Fruit fly (Drosophila melanogaster) Kc167 (cell line): ENCODE measurements around the gene CG32052.

Source experiments
- Myc ChIP-seq: fragments of >200 bp; optimal IDR thresholded peaks from 2 replicates; lab custom pipeline; 2017; ENCODE audit warnings: missing external identifiers
- Sin3A ChIP-seq: fragments of >200 bp; optimal IDR thresholded peaks from 2 replicates; lab custom pipeline; 2018; ENCODE audit warnings: missing external identifiers
- h ChIP-seq: fragments of >200 bp; optimal IDR thresholded peaks from 3 replicates; lab custom pipeline; 2018; ENCODE audit warnings: missing external identifiers
- insv ChIP-seq: fragments of >200 bp; optimal IDR thresholded peaks from 3 replicates; lab custom pipeline; 2018; ENCODE audit warnings: missing external identifiers
- psq ChIP-seq: fragments of >200 bp; optimal IDR thresholded peaks from 2 replicates; lab custom pipeline; 2017; ENCODE audit warnings: missing external identifiers
- ttk ChIP-seq: sonication (Bioruptor generic); optimal IDR thresholded peaks from 2 replicates; lab custom pipeline; 2017; ENCODE audit warnings: missing external identifiers

Gene CG32052

DNA sequence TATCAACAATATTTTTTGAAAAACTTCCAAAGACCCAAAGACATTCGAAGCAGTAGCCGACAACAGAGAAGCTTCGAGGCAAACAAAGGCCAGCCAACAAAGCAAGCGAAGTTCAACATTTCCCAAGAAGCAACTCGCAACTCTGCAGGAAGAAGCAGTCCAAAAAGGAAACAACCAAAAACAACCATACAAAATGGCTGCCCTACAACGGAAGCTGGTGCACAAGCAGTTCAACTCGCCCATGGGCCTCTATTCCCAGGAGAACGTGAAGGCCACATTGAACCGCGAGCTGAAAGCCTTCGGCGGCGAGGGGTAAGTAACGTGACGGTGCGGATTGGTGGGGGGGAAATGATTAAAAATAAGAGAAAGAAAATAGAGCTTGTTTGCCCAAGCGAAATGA, 33.4 kb downstream of the CG32052 start:
- TF ChIP-seq Myc (lab: Kevin White, UChicago): no peak
- no peak for TF ChIP-seq psq
- no peak for TF ChIP-seq Sin3A
- TF ChIP-seq insv (lab: Kevin White, UChicago): no peak
- TF ChIP-seq ttk (lab: Kevin White, UChicago): no peak
- TF ChIP-seq h (lab: Kevin White, UChicago): no peak

DNA sequence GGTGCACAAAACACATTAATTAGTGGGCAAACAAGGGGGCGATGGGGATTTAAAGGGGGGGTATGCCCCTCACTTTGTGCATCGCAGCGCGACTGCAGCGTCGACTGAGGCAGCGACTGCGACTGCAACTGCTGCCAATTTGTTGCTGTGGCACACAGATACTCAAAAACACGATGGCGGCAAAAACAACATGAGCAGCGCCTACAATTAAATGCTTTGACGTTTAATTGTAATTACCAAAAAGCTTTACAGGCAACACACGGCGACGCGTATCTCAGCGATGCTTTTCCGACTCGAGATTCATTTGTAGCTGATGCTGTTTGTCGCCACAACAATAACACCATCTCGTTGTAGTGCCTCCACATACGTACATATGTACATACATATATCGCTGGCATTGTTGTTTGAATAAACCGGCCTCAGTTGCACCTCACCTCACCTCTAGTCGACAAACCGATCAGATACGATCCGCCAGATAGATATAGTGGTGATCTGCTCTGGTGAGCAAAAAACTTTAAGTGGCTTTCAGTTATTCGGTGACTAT, 34.4 kb downstream of the CG32052 start:
- TF ChIP-seq Sin3A (no peak), h (lab: Kevin White, UChicago) (no peak), ttk (lab: Kevin White, UChicago) (no peak), psq (no peak), Myc (lab: Kevin White, UChicago) (no peak), insv (lab: Kevin White, UChicago) (no peak)

DNA sequence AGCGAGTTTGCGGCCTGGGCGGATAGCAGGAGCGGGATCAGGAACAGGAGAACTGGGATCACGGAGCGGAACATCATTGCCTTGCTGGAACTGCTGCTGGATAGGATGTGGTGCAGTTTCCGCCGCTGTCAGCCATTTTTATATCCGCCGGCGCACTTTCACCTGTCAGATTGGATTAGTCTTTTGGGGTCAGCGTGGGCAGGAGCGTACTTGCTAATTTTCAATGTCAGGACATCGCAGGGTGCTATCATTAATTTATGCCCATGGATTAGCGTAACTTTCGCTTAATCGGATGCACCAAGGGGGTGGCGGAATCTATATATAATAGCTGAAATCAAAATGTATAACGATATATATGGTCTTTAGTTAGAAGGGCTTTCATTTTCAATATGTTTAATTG, 37.0 kb downstream of the CG32052 start, which contains the start of gene Ilp5:
Gene Ilp5, minus strand, starts transcription at position 101 of the 400 bp plus-strand sequence.
- no peak for TF ChIP-seq Sin3A
- no peak for TF ChIP-seq insv (lab: Kevin White, UChicago)
- TF ChIP-seq Myc (lab: Kevin White, UChicago): no peak
- no peak for TF ChIP-seq h (lab: Kevin White, UChicago)
- TF ChIP-seq ttk (lab: Kevin White, UChicago): no peak
- TF ChIP-seq psq: no peak

DNA sequence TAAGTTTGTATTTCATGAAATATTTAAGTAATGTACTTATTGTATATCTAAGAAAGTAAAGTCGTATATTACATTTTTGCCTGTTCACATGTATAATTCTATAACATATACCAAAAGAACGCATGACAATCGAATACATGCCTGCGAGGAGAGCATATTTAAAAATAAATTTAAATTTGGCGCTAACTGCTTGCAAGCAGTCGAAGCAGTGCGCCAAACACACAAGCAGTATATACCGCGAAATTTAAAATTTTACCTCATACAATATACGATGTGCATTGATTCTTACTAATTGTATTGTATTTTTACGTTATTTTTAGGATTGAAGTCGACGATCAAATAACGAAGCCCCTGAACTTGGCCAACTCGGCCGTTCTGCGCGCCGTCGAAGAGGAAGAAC, 37.4 kb downstream of the CG32052 start:
- TF ChIP-seq psq (no peak), Sin3A (no peak), insv (lab: Kevin White, UChicago) (no peak), h (lab: Kevin White, UChicago) (no peak), ttk (lab: Kevin White, UChicago) (no peak), Myc (lab: Kevin White, UChicago) (no peak)

DNA sequence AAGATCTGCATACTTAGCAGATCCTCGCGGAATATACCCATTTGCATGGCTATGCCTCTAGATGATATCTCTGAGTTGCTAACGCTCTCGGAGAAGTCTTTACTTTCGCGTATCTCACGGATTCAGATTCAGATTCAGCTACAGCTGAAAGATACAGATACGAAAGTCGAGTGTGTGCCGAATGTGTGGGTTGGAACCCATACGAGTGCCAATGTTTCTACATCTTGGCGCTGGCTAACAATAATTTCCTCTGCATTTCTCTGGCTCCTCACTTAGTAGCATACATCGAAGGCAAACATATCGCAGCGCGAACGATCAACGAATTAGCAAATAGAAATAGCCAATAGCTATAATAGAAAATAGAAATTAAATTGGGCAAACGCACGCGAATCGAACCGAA, 42.3 kb downstream of the CG32052 start:
- TF ChIP-seq ttk (lab: Kevin White, UChicago): no peak
- TF ChIP-seq psq: no peak
- TF ChIP-seq Sin3A: no peak
- no peak for TF ChIP-seq h (lab: Kevin White, UChicago)
- TF ChIP-seq Myc (lab: Kevin White, UChicago): no peak
- TF ChIP-seq insv (lab: Kevin White, UChicago): no peak

DNA sequence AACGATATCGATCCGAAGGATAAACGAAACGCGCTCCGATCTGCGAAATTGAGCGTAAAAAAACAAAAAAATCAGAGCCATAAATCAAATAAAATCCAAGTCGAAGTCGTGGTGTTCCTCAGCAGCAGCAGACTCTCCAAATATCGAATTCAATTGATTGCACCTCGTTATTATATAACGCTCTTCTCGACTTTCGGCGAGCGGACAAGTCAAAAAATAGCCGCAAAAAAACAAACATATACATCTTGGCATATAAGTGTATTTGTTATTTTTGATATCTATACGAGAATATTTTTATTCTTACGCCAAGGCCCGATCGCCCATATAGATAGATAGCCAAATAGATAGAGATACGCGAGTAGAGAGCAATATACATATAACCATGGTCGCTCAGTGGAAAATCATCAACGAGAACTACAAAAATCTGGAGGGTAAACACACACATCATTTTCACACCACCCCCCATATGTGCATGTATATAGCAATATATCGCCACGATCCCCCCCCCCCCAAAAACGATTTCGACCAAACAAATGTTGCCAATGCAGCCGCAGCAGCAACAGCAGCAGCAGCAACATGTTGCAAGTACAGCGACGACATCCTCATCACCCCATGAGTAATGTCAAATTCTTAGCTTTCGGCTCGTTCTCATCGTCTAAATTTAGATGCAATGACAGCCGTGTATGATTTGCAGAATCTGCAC, 42.9 kb downstream of the CG32052 start:
- TF ChIP-seq h (lab: Kevin White, UChicago) (no peak), ttk (lab: Kevin White, UChicago) (no peak), Myc (lab: Kevin White, UChicago) (no peak), Sin3A (no peak), psq (no peak), insv (lab: Kevin White, UChicago) (no peak)

DNA sequence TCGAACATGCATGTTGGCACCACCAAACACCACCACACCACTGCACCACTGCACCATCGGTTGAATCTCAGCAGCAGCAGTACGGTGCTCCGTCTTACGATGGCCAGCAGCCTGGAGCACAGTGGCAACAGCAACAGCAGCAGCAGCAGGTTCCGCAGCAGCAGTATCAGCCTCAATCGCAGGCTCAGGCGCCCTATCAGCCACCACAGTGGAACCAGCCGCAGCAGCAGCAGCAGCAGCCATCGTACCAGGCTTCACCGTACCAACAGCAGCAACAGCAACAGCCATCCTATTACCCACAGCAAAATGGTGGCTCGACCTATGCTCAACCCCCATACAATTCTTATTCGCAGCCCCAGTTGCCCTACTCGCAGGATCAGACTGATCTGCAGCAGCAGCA, 45.3 kb downstream of the CG32052 start:
- TF ChIP-seq Sin3A: no peak
- no peak for TF ChIP-seq psq
- TF ChIP-seq Myc (lab: Kevin White, UChicago): no peak
- no peak for TF ChIP-seq insv (lab: Kevin White, UChicago)
- TF ChIP-seq ttk (lab: Kevin White, UChicago): no peak

DNA sequence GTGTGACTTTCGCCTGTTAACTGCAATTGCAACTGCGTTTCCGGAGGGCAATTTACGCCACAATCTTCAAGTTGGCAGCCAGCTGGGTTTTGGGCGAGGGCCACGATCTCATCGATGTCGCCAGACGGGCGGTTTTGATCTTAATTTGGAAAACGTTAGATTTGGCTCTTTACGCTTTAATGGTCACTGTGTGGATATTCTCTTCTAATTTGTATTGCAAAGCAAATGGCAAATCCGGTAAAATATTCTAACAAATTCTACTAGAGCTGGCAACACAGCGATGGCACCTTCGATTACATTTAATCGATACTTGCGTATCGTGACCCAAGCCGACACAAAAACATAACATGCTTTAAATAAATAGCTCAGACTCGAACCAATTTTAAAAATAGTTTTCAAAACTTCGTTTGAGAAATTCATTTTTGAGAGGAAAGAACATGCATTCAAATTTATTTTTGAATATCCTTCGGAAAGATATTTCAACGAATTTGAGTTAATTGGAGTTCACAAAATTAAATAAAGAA, 49.7 kb downstream of the CG32052 start, which contains the start of gene I-2:
Gene I-2, minus strand, starts transcription at position 282 of the 524 bp plus-strand sequence.
- TF ChIP-seq h (lab: Kevin White, UChicago) (no peak), psq (no peak), Sin3A (no peak), insv (lab: Kevin White, UChicago) (no peak), Myc (lab: Kevin White, UChicago) (no peak), ttk (lab: Kevin White, UChicago) (no peak)

DNA sequence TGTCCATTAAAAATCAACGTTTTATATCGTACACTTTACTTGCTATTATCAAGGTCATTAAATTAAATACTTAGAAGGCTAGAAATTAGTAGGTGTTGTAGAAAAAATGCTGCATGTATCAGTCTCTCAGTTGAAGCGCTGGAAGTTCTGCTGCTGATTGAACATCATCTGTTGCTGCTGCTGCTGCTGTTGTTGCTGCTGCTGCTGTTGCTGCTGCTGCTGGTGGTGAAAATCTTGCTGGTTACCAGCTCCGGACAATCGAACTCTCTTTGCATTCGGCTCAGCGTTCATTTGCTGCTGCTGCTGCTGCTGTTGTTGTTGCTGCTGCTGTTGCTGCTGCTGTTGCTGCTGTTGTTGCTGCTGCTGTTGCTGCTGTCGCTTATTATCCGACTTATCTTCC, 50.2 kb downstream of the CG32052 start:
- TF ChIP-seq Sin3A (no peak), psq (no peak), h (lab: Kevin White, UChicago) (no peak), insv (lab: Kevin White, UChicago) (no peak), Myc (lab: Kevin White, UChicago) (no peak), ttk (lab: Kevin White, UChicago) (no peak)

DNA sequence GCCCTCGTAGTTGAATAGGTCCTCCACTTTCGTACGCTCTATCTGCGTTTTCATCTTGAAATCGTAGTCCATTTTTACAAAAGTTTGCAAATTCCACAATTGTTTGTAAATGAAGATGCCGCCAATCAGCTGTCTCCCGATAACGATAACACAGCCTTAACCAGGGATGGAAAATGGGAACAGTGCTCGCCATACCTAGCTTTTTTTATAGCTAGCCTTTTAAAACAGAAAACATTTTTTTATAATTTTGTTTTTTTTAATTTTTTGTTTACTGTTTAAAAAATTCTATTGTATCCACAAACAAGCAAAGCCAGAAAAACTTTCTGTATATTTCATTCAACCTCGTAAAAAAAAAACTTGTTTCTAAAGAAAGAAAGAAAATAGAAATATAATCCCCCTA, 51.7 kb downstream of the CG32052 start, which contains the start of gene Cdk8:
Gene Cdk8, minus strand, starts transcription at position 137 of the 400 bp plus-strand sequence.
- TF ChIP-seq Sin3A (no peak), h (lab: Kevin White, UChicago) (no peak), ttk (lab: Kevin White, UChicago) (no peak), Myc (lab: Kevin White, UChicago) (no peak), psq (no peak), insv (lab: Kevin White, UChicago) (no peak)

DNA sequence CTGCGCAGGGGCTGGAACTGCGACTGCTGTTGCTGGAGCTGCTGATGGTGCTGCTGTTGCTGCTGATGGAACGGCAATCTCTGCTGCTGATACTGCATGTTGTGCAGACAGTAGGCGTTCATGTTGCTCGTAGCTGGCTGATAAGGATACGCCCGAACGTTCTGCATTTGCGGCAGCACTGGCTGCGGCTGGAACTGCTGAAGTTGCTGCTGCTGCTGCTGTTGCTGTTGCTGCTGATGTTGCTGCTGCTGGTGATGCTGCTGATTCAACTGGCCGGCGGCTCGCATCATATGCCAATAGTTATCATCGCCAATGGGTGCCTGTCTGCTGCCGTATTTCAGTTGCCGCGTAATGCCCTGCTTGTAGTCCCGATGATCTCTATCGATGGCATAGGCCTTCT, 53.9 kb downstream of the CG32052 start:
- TF ChIP-seq psq: no peak
- TF ChIP-seq ttk (lab: Kevin White, UChicago): no peak
- TF ChIP-seq h (lab: Kevin White, UChicago): no peak
- no peak for TF ChIP-seq insv (lab: Kevin White, UChicago)
- TF ChIP-seq Myc (lab: Kevin White, UChicago): no peak
- no peak for TF ChIP-seq Sin3A

DNA sequence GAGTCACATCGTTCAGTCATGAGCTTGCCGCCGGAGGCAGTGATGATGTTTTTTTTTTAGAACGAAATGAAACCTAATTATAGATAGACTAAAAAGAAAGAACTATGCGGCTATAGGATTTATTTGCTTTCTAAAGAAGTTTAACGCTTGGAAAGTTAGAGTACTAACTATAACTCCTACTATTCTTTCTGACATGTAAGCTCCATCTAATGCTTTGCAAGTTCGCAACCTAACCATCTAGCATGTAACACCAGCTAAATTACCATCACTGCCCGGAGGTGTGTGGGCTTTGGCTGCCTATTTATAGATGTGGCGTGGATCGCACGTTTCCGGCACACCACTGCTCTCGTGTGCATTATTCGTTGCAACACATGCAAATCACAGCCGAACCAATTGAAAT, 55.2 kb downstream of the CG32052 start:
- TF ChIP-seq Sin3A (no peak), insv (lab: Kevin White, UChicago) (no peak), Myc (lab: Kevin White, UChicago) (no peak), h (lab: Kevin White, UChicago) (no peak), psq (no peak), ttk (lab: Kevin White, UChicago) (no peak)
